Worm (Caenorhabditis elegans): Measurements from ENCODE around the gene knl-1.

The knl-1 gene

ce11 chrIII:8293260-8293659 is 42.8 kb downstream of the knl-1 start:
- TF ChIP-seq fos-1 (tag; optimal IDR thresholded peaks at IDR 0.05) (peak; percentile 56), sma-3 (GFP tag; optimal IDR thresholded peaks at IDR 0.05) (no peak), dmd-4 (tag; optimal IDR thresholded peaks at IDR 0.05) (no peak), nhr-12 (tag; optimal IDR thresholded peaks at IDR 0.05) (no peak), sma-9 (GFP tag; optimal IDR thresholded peaks at IDR 0.05) (no peak), sma-9 (tag; optimal IDR thresholded peaks at IDR 0.05) (no peak), blmp-1 (tag; optimal IDR thresholded peaks at IDR 0.05; ENCODE audit: insufficient read depth) (no peak), snpc-4 (tag; optimal IDR thresholded peaks at IDR 0.05) (no peak)

DNA sequence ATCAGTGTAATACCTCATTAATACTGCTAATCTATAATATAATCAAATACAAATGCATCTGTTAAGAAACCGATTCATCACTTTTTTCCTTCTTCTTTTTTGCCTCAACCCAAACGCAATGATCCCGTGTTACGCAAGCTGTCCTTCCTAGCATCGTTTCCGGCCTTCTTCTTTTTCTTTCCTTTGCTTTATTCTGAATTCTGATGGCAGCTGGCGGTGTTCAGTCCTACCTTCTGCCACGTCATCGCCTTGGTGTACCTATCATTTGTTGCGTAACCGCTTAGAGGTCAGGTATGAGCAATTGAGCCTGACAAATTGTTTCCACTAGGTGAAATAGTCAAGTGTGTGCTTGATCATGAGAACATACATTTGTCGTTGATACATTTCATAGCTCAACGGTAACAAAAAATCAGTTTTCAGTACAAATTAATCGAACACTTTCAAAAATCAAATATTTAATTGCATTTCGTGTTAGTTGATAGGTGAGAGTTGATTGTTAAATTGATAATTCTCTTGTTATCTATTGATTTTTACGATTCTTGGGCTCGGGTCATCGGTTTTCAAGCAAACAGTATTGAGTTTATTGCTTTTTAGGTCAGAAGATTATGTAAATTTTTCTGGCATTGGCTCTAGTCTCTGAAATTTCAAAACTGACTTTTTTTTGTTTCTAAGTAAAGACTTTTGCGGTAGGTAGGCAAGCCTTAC is 47.9 kb downstream of the knl-1 start:
- TF ChIP-seq nhr-21 (tag; optimal IDR thresholded peaks at IDR 0.05) = no peak
- no peak for TF ChIP-seq C34F6.9 (tag; optimal IDR thresholded peaks at IDR 0.05)
- peak; percentile 24 for TF ChIP-seq fos-1 (tag; optimal IDR thresholded peaks at IDR 0.05)

DNA sequence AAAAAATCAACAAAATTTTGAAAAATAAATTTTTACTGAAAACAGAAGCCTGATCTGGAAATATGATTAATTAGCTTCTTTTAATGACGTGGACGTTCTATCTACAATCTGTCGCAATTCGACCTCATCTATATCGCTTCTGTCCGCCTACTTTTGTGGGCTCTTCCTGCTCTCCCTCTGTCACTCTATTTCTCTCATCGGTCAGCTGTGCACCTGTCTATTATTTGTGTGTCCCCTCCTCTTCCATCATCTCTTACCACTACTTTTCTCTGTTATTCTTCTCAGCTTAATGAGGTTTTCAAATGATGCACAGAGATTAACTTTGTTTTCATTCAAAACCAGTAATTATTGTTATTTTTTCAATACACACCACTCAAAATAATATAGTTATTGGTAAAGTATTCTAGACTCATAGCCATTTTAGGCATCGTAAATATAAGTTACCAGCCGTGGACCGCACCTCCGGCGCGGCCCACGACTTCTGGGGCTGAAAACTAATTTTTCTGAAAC is 48.7 kb downstream of the knl-1 start:
- TF ChIP-seq gmeb-1 (tag; optimal IDR thresholded peaks at IDR 0.05) (no peak), crh-2 (tag; optimal IDR thresholded peaks at IDR 0.05) (no peak)

ce11 chrIII:8299734-8300133 is 49.3 kb downstream of the knl-1 start:
- TF ChIP-seq fos-1 (tag; optimal IDR thresholded peaks at IDR 0.05) (peak; percentile 59), nhr-6 (tag; optimal IDR thresholded peaks at IDR 0.05) (no peak)

DNA sequence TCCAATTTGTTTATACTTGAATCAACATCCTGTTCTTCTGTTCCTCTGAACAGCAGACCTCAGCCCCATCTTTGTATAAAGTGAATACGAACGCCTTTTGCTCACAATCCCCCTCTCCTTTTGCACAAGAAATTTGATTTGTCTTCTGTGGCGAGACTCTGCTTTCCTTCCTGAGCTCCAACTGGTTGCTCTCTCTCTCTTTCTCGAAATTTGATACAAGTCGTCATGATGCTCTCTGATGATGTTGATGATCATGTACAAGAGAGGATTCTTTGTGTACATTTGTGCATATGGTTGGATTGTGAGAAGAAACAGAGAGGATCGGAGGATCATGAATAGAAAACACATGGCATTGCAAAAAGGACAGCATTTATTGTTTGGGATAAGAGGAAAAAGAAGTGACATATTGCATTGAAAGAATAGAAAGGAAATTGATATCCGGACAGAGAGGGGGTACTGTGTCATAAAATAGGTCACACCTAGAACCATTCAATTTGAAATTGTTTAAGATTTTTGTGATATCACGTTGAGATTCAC is 50.5 kb downstream of the knl-1 start:
- TF ChIP-seq egl-27 (tag; optimal IDR thresholded peaks at IDR 0.05) = no peak

- TF ChIP-seq lin-13 (GFP tag; optimal IDR thresholded peaks at IDR 0.05) (no peak), ztf-4 (tag; optimal IDR thresholded peaks at IDR 0.05) (no peak), ceh-16 (tag; optimal IDR thresholded peaks at IDR 0.05) (no peak), nhr-10 (tag; optimal IDR thresholded peaks at IDR 0.05) (no peak), ama-1 (optimal IDR thresholded peaks at IDR 0.05) (no peak), lin-11 (tag; optimal IDR thresholded peaks at IDR 0.05) (no peak), egl-27 (tag; optimal IDR thresholded peaks at IDR 0.05) (no peak), unc-62 (GFP tag; optimal IDR thresholded peaks at IDR 0.05) (no peak), dmd-4 (tag; optimal IDR thresholded peaks at IDR 0.05) (no peak), nhr-12 (tag; optimal IDR thresholded peaks at IDR 0.05) (no peak)
Measured at ce11 chrIII:8303440-8303839, 53.0 kb downstream of the knl-1 start.

All from whole organism, L2 larva.